Worm (Caenorhabditis elegans) whole organism, L1 larva: ENCODE measurements around the gene Y37H2C.4.

Experiments used
- aly-2 ChIP-seq: fragments of 150-350 bp; optimal IDR thresholded peaks from 2 replicates; lab custom pipeline; 2014; ENCODE audit warnings: missing biosample characterization, missing genetic modification characterization
- ceh-63 ChIP-seq: fragments of 200-800 bp; sonication (Bioruptor generic); optimal IDR thresholded peaks from 2 replicates; lab custom pipeline; 2018; ENCODE audit warnings: mild to moderate bottlenecking, missing genetic modification characterization, missing compliant biosample characterization
- egl-27 ChIP-seq, 2 experiments: fragments of 150-350 bp in 1 of 2; sonication (generic microtip); optimal IDR thresholded peaks; 3 replicates each; lab custom pipeline; 2017 to 2018; ENCODE audit warnings: missing biosample characterization in 2 of 2, missing genetic modification characterization in 2 of 2, missing genetic modification reagents in 2 of 2
- elt-2 ChIP-seq: sonication (generic microtip); optimal IDR thresholded peaks from 2 replicates; lab custom pipeline; 2016; ENCODE audit warnings: missing genetic modification characterization, mild to moderate bottlenecking, inconsistent platforms, missing compliant biosample characterization, missing genetic modification reagents
- lin-15B ChIP-seq: fragments of 150-350 bp; sonication (generic microtip); optimal IDR thresholded peaks from 3 replicates; lab custom pipeline; 2014; ENCODE audit warnings: missing biosample characterization, missing genetic modification characterization
- lin-35 ChIP-seq, 2 experiments: fragments of 150-350 bp; optimal IDR thresholded peaks; 2 replicates each; lab custom pipeline; 2014; ENCODE audit warnings: missing biosample characterization in 2 of 2, missing genetic modification characterization in 2 of 2, missing genetic modification reagents in 2 of 2
- lin-39 ChIP-seq: fragments of 150-350 bp; optimal IDR thresholded peaks from 2 replicates; lab custom pipeline; 2014; ENCODE audit warnings: missing biosample characterization, missing genetic modification reagents, missing genetic modification characterization
- nhr-77 ChIP-seq: fragments of 150-350 bp; optimal IDR thresholded peaks from 2 replicates; lab custom pipeline; 2014; ENCODE audit warnings: missing biosample characterization, missing genetic modification characterization
- unc-30 ChIP-seq: sonication (generic microtip); optimal IDR thresholded peaks from 2 replicates; lab custom pipeline; 2017; ENCODE audit warnings: missing biosample characterization, missing genetic modification characterization
- unc-86 ChIP-seq: sonication (generic microtip); optimal IDR thresholded peaks from 2 replicates; lab custom pipeline; 2016; ENCODE audit warnings: missing genetic modification characterization, missing compliant biosample characterization
- zag-1 ChIP-seq: fragments of 150-350 bp; optimal IDR thresholded peaks from 2 replicates; lab custom pipeline; 2014; ENCODE audit warnings: missing biosample characterization, missing genetic modification characterization
- ztf-11 ChIP-seq, 2 experiments: sonication (generic microtip); optimal IDR thresholded peaks; 2 replicates each; lab custom pipeline; 2016 to 2017; ENCODE audit warnings: missing genetic modification characterization in 2 of 2, missing biosample characterization in 1 of 2, missing compliant biosample characterization in 1 of 2

ce11 chrV:18299313-18299712, 28.8 kb downstream of the Y37H2C.4 start:
- TF ChIP-seq elt-2 (tag; lab: Kevin White, UChicago) (no peak), ztf-11 (tag; optimal IDR thresholded peaks at IDR 0.05; lab: Kevin White, UChicago) (no peak), nhr-77 (tag; lab: Kevin White, UChicago) (no peak), ceh-63 (GFP tag; lab: Kevin White, UChicago) (no peak), lin-39 (tag; lab: Kevin White, UChicago) (no peak), unc-86 (tag; lab: Kevin White, UChicago) (no peak), lin-15B (tag; lab: Kevin White, UChicago) (no peak), aly-2 (tag; lab: Kevin White, UChicago) (no peak), zag-1 (tag; lab: Kevin White, UChicago) (no peak), unc-30 (no peak), egl-27 (tag; optimal IDR thresholded peaks at IDR 0.05; lab: Kevin White, UChicago) (no peak), lin-35 (GFP tag; optimal IDR thresholded peaks at IDR 0.05; lab: Kevin White, UChicago) (no peak)
